Worm (Caenorhabditis elegans): ENCODE measurements around the gene H20J04.7.

- no peak for TF ChIP-seq nhr-28 (tag; optimal IDR thresholded peaks at IDR 0.05)
- TF ChIP-seq snpc-4 (tag; optimal IDR thresholded peaks at IDR 0.05), result no peak
Measured at ce11 chrII:4322871-4323270, 32.2 kb downstream of the H20J04.7 start, which contains the start of gene H20J04.6.

Measured in whole organism, mixed stage, embryonic.